Worm (Caenorhabditis elegans) whole organism, L4 larva: Measurements from ENCODE around the gene F18E9.7.

Experiments used
- Y105C5A.15 ChIP-seq: fragments of 200-800 bp; sonication (Bioruptor generic); IDR thresholded peaks from 2 replicates; pipeline ENCODE4 v1.3.6; 2022; ENCODE audit warnings: missing genetic modification characterization, missing compliant biosample characterization
- aly-2 ChIP-seq: sonication (generic microtip); optimal IDR thresholded peaks from 2 replicates; lab custom pipeline; 2018; ENCODE audit warnings: missing biosample characterization, missing genetic modification characterization
- ces-1 ChIP-seq: fragments of 150-350 bp; sonication (generic microtip); optimal IDR thresholded peaks from 4 replicates; lab custom pipeline; 2014; ENCODE audit warnings: missing biosample characterization, missing genetic modification reagents, missing genetic modification characterization
- fkh-10 ChIP-seq: fragments of 150-350 bp; optimal IDR thresholded peaks from 2 replicates; lab custom pipeline; 2014; ENCODE audit warnings: missing biosample characterization, missing genetic modification reagents, missing genetic modification characterization
- fos-1 ChIP-seq: fragments of 150-350 bp; optimal IDR thresholded peaks from 2 replicates; lab custom pipeline; 2014; ENCODE audit warnings: missing biosample characterization, missing genetic modification characterization
- gei-8 ChIP-seq: fragments of 200-800 bp; sonication (Bioruptor generic); optimal IDR thresholded peaks from 2 replicates; lab custom pipeline; 2018; ENCODE audit warnings: mild to moderate bottlenecking, missing genetic modification characterization, missing compliant biosample characterization
- hlh-11 ChIP-seq: fragments of 200-800 bp; sonication (Bioruptor generic); optimal IDR thresholded peaks from 2 replicates; lab custom pipeline; 2018; ENCODE audit warnings: mild to moderate bottlenecking, missing genetic modification characterization, missing compliant biosample characterization
- lin-13 ChIP-seq: fragments of 150-350 bp; optimal IDR thresholded peaks from 2 replicates; lab custom pipeline; 2014; ENCODE audit warnings: missing biosample characterization, missing genetic modification reagents, missing genetic modification characterization
- nhr-111 ChIP-seq: fragments of 200-800 bp; sonication (Bioruptor generic); optimal IDR thresholded peaks from 2 replicates; lab custom pipeline; 2018; ENCODE audit warnings: mild to moderate bottlenecking, missing genetic modification characterization, missing compliant biosample characterization
- nhr-237 ChIP-seq: sonication (generic microtip); optimal IDR thresholded peaks from 2 replicates; lab custom pipeline; 2017; ENCODE audit warnings: missing biosample characterization, missing genetic modification characterization
- nhr-76 ChIP-seq: fragments of 150-350 bp; optimal IDR thresholded peaks from 2 replicates; lab custom pipeline; 2014; ENCODE audit warnings: missing biosample characterization, missing genetic modification characterization
- nhr-77 ChIP-seq: fragments of 150-350 bp; optimal IDR thresholded peaks from 2 replicates; lab custom pipeline; 2014; ENCODE audit warnings: missing biosample characterization, missing genetic modification characterization
- spr-1 ChIP-seq: sonication (generic microtip); optimal IDR thresholded peaks from 2 replicates; lab custom pipeline; 2016; ENCODE audit warnings: mild to moderate bottlenecking, missing genetic modification characterization, missing compliant biosample characterization

- no peak for TF ChIP-seq Y105C5A.15 (GFP tag; lab: Robert Waterston, UW)
- no peak for TF ChIP-seq fkh-10
- no peak for TF ChIP-seq ces-1 (GFP tag; lab: Kevin White, UChicago)
- no peak for TF ChIP-seq gei-8 (GFP tag; lab: Kevin White, UChicago)
- no peak for TF ChIP-seq spr-1 (tag; lab: Kevin White, UChicago)
- TF ChIP-seq hlh-11 (tag; lab: Kevin White, UChicago): no peak
- TF ChIP-seq lin-13 (GFP tag; lab: Kevin White, UChicago): no peak
- TF ChIP-seq nhr-111 (GFP tag; lab: Kevin White, UChicago): no peak
- TF ChIP-seq nhr-237 (tag; lab: Kevin White, UChicago): no peak
- TF ChIP-seq fos-1 (tag; lab: Kevin White, UChicago): no peak
- no peak for TF ChIP-seq aly-2 (tag; lab: Kevin White, UChicago)
- no peak for TF ChIP-seq nhr-77
- TF ChIP-seq nhr-76 (tag; lab: Kevin White, UChicago): no peak
Observed at ce11 chrX:8582767-8583360, 14.7 kb downstream of the F18E9.7 start.
